Worm (Caenorhabditis elegans): Measurements from ENCODE around the gene ins-3.

ce11 chrII:5942593-5942992 is 48.0 kb downstream of the ins-3 start, which contains the start of gene F28B12.1:
- TF ChIP-seq skn-1 (tag; optimal IDR thresholded peaks at IDR 0.05) (no peak), lin-13 (GFP tag; optimal IDR thresholded peaks at IDR 0.05) (no peak), zag-1 (tag; optimal IDR thresholded peaks at IDR 0.05) (no peak), snpc-4 (tag; optimal IDR thresholded peaks at IDR 0.05) (no peak), ama-1 (optimal IDR thresholded peaks at IDR 0.05) (no peak), lin-39 (tag; optimal IDR thresholded peaks at IDR 0.05) (no peak), ztf-4 (tag; optimal IDR thresholded peaks at IDR 0.05) (no peak), unc-62 (GFP tag; optimal IDR thresholded peaks at IDR 0.05) (no peak), sma-9 (GFP tag; optimal IDR thresholded peaks at IDR 0.05) (no peak), sma-9 (tag; optimal IDR thresholded peaks at IDR 0.05) (no peak), mdl-1 (tag; optimal IDR thresholded peaks at IDR 0.05) (no peak), fos-1 (tag; optimal IDR thresholded peaks at IDR 0.05) (peak; percentile 23), nhr-12 (tag; optimal IDR thresholded peaks at IDR 0.05) (no peak), ZK546.5 (tag; optimal IDR thresholded peaks at IDR 0.05) (no peak), dmd-4 (tag; optimal IDR thresholded peaks at IDR 0.05) (no peak)

Data from whole organism, L2 larva.